Fruit fly (Drosophila melanogaster) whole organism, adult: ENCODE data around the gene glob1.
A peak's percentile ranks its signal among the peaks of the same experiment; 100 is the strongest.
"Not testable (repeated sequence)": the region's sequence is repeated elsewhere in the genome, so short reads cannot be mapped to it uniquely, and the experiment has no call there.

Experiments
- CG11617 ChIP-seq: fragments of 200-800 bp; sonication (Bioruptor generic); optimal IDR thresholded peaks from 2 replicates; lab custom pipeline; 2017; ENCODE audit warnings: mild to moderate bottlenecking, missing biosample characterization, missing genetic modification reagents, missing genetic modification characterization
- CG12768 ChIP-seq: fragments of 200-800 bp; sonication (Bioruptor generic); optimal IDR thresholded peaks from 2 replicates; lab custom pipeline; 2017; ENCODE audit warnings: missing biosample characterization, missing genetic modification characterization, mild to moderate bottlenecking, moderate library complexity, missing genetic modification reagents
- CG14711 ChIP-seq: fragments of 200-800 bp; sonication (Bioruptor generic); optimal IDR thresholded peaks from 2 replicates; lab custom pipeline; 2018; ENCODE audit warnings: missing biosample characterization, mild to moderate bottlenecking, missing genetic modification characterization, moderate library complexity
- CG1620 ChIP-seq: fragments of 200-800 bp; sonication (Bioruptor generic); optimal IDR thresholded peaks from 2 replicates; lab custom pipeline; 2016; ENCODE audit warnings: missing biosample characterization, missing genetic modification characterization
- CG33017 ChIP-seq: fragments of 200-800 bp; sonication (Bioruptor generic); optimal IDR thresholded peaks from 2 replicates; lab custom pipeline; 2018; ENCODE audit warnings: missing biosample characterization, mild to moderate bottlenecking, missing genetic modification characterization, moderate library complexity
- CG5204 ChIP-seq: fragments of 200-800 bp; sonication (Bioruptor generic); optimal IDR thresholded peaks from 2 replicates; lab custom pipeline; 2016; ENCODE audit warnings: missing biosample characterization, missing genetic modification characterization
- CG7045 ChIP-seq: fragments of 200-800 bp; sonication (Bioruptor generic); optimal IDR thresholded peaks from 2 replicates; lab custom pipeline; 2017; ENCODE audit warnings: missing biosample characterization, mild to moderate bottlenecking, missing genetic modification characterization
- CG7101 ChIP-seq: fragments of 200-800 bp; sonication (Bioruptor generic); optimal IDR thresholded peaks from 2 replicates; lab custom pipeline; 2018; ENCODE audit warnings: missing biosample characterization, mild to moderate bottlenecking, missing genetic modification characterization, moderate library complexity
- Clk ChIP-seq: fragments of 200-800 bp; sonication (Bioruptor generic); optimal IDR thresholded peaks from 2 replicates; lab custom pipeline; 2017; ENCODE audit warnings: missing biosample characterization, missing genetic modification characterization
- Hr96 ChIP-seq: fragments of 200-800 bp; sonication (Bioruptor generic); optimal IDR thresholded peaks from 2 replicates; lab custom pipeline; 2016; ENCODE audit warnings: missing biosample characterization, missing genetic modification characterization
- Mnt ChIP-seq: fragments of 200-800 bp; sonication (Bioruptor generic); optimal IDR thresholded peaks from 2 replicates; lab custom pipeline; 2016; ENCODE audit warnings: missing biosample characterization, mild to moderate bottlenecking, missing genetic modification characterization
- bab1 ChIP-seq: fragments of 200-800 bp; sonication (Bioruptor generic); optimal IDR thresholded peaks from 3 replicates; lab custom pipeline; 2019; ENCODE audit warnings: missing biosample characterization, mild to moderate bottlenecking, missing genetic modification characterization, moderate library complexity
- cic ChIP-seq: fragments of 200-800 bp; sonication (Bioruptor generic); optimal IDR thresholded peaks from 2 replicates; lab custom pipeline; 2017; ENCODE audit warnings: missing biosample characterization, mild to moderate bottlenecking, missing genetic modification characterization, moderate library complexity
- cnc ChIP-seq, 2 experiments: fragments of >200 bp; optimal IDR thresholded peaks; 2 replicates each; lab custom pipeline; 2017
- kay ChIP-seq: fragments of 200-800 bp; sonication (Bioruptor generic); peaks from one replicate; lab custom pipeline; 2016; ENCODE audit warnings: missing biosample characterization, missing genetic modification characterization, borderline replicate concordance
- ovo ChIP-seq: fragments of 200-800 bp; sonication (Bioruptor generic); optimal IDR thresholded peaks from 2 replicates; lab custom pipeline; 2016; ENCODE audit warnings: missing biosample characterization, missing genetic modification characterization
- pad ChIP-seq: fragments of 200-800 bp; sonication (Bioruptor generic); optimal IDR thresholded peaks from 3 replicates; lab custom pipeline; 2017; ENCODE audit warnings: missing biosample characterization, missing genetic modification characterization, mild to moderate bottlenecking, moderate library complexity, missing genetic modification reagents
- toe ChIP-seq: fragments of 200-800 bp; sonication (Bioruptor generic); optimal IDR thresholded peaks from 2 replicates; lab custom pipeline; 2016; ENCODE audit warnings: missing biosample characterization, missing genetic modification characterization

Gene glob1

dm6 chr3R:15913231-15913630 is 8.8 kb upstream of the glob1 start:
- no peak for TF ChIP-seq toe (GFP tag; lab: Kevin White, UChicago)
- no peak for TF ChIP-seq CG12768 (GFP tag; lab: Kevin White, UChicago)
- no peak for TF ChIP-seq Hr96 (GFP tag; lab: Kevin White, UChicago)
- no peak for TF ChIP-seq CG5204 (GFP tag; lab: Kevin White, UChicago)
- TF ChIP-seq CG7101 (tag; lab: Kevin White, UChicago), result no peak
- no peak for TF ChIP-seq Clk (GFP tag; lab: Kevin White, UChicago)
- TF ChIP-seq CG33017 (tag; lab: Kevin White, UChicago), result no peak
- no peak for TF ChIP-seq Mnt (GFP tag; lab: Kevin White, UChicago)

- TF ChIP-seq CG14711 (tag; lab: Kevin White, UChicago); toe (GFP tag; lab: Kevin White, UChicago); bab1 (GFP tag; lab: Kevin White, UChicago): not testable (repeated sequence)
Measured at dm6 chr3R:15908098-15908497, 3.7 kb upstream of the glob1 start, which contains the start of gene EndoU. Gene EndoU, plus strand, starts transcription at chr3R:15908398.

dm6 chr3R:15901097-15901709 is 3.2 kb downstream of the glob1 start:
- TF ChIP-seq pad (GFP tag; lab: Kevin White, UChicago) (peak; percentile 89), ovo (GFP tag; lab: Kevin White, UChicago) (peak; percentile 70)

dm6 chr3R:15899650-15900049 is 4.8 kb downstream of the glob1 start:
- TF ChIP-seq toe (GFP tag; lab: Kevin White, UChicago), result peak; percentile 12
- TF ChIP-seq CG33017 (tag; lab: Kevin White, UChicago), result peak; percentile 44
- TF ChIP-seq CG14711 (tag; lab: Kevin White, UChicago), result peak; percentile 10
- TF ChIP-seq cnc (optimal IDR thresholded peaks at IDR 0.05; lab: Kevin White, UChicago), result no peak
- TF ChIP-seq Mnt (GFP tag; lab: Kevin White, UChicago), result no peak
- TF ChIP-seq CG7045 (GFP tag; lab: Kevin White, UChicago), result peak; percentile 68
- peak; percentile 53 for TF ChIP-seq CG5204 (GFP tag; lab: Kevin White, UChicago)
- peak; percentile 32 for TF ChIP-seq Hr96 (GFP tag; lab: Kevin White, UChicago)
- TF ChIP-seq CG12768 (GFP tag; lab: Kevin White, UChicago), result peak; percentile 14
- TF ChIP-seq CG7101 (tag; lab: Kevin White, UChicago), result peak; percentile 19

dm6 chr3R:15898302-15898701 is 6.1 kb downstream of the glob1 start:
- no peak for TF ChIP-seq cic (GFP tag; lab: Kevin White, UChicago)
- peak; percentile 32 for TF ChIP-seq CG14711 (tag; lab: Kevin White, UChicago)
- peak; percentile 63 for TF ChIP-seq CG7101 (tag; lab: Kevin White, UChicago)
- TF ChIP-seq bab1 (GFP tag; lab: Kevin White, UChicago), result no peak
- TF ChIP-seq CG5204 (GFP tag; lab: Kevin White, UChicago), result peak; percentile 18
- TF ChIP-seq Clk (GFP tag; lab: Kevin White, UChicago), result no peak
- peak; percentile 37 for TF ChIP-seq CG11617 (GFP tag; lab: Kevin White, UChicago)
- peak; percentile 38 for TF ChIP-seq toe (GFP tag; lab: Kevin White, UChicago)
- peak; percentile 36 for TF ChIP-seq CG7045 (GFP tag; lab: Kevin White, UChicago)
- peak; percentile 64 for TF ChIP-seq CG33017 (tag; lab: Kevin White, UChicago)
- TF ChIP-seq CG12768 (GFP tag; lab: Kevin White, UChicago), result peak; percentile 61
- no peak for TF ChIP-seq ovo (GFP tag; lab: Kevin White, UChicago)

- TF ChIP-seq Clk (GFP tag; lab: Kevin White, UChicago), result no peak
- TF ChIP-seq bab1 (GFP tag; lab: Kevin White, UChicago), result no peak
Measured at dm6 chr3R:15895978-15896377, 8.5 kb downstream of the glob1 start, which contains the start of gene CG14877. Gene CG14877, minus strand, starts transcription at chr3R:15896078.

- TF ChIP-seq ovo (GFP tag; lab: Kevin White, UChicago), result no peak
- TF ChIP-seq kay (GFP tag; lab: Kevin White, UChicago), result peak; percentile 67
- no peak for TF ChIP-seq CG1620 (GFP tag; lab: Kevin White, UChicago)
- TF ChIP-seq CG7101 (tag; lab: Kevin White, UChicago), result no peak
- no peak for TF ChIP-seq CG7045 (GFP tag; lab: Kevin White, UChicago)
- no peak for TF ChIP-seq CG5204 (GFP tag; lab: Kevin White, UChicago)
Measured at dm6 chr3R:15891188-15891820, 13.1 kb downstream of the glob1 start.
